Worm (Caenorhabditis elegans): ENCODE results near the gene feh-1.
"Not testable (repeated sequence)": the region's sequence is repeated elsewhere in the genome, so short reads cannot be mapped to it uniquely, and the experiment has no call there.

Gene feh-1

ce11 chrIII:2560763-2561162, 11.0 kb downstream of the feh-1 start:
- TF ChIP-seq lim-7 (GFP tag; IDR thresholded peaks at IDR 0.05) (no peak), D1046.2 (GFP tag; IDR thresholded peaks at IDR 0.05) (no peak), F44E2.7 (GFP tag; IDR thresholded peaks at IDR 0.05) (no peak), Y105C5A.15 (GFP tag; IDR thresholded peaks at IDR 0.05) (no peak), Y48G9A.11 (GFP tag; IDR thresholded peaks at IDR 0.05) (no peak), T26A8.4 (GFP tag; IDR thresholded peaks at IDR 0.05) (no peak), nhr-111 (GFP tag; optimal IDR thresholded peaks at IDR 0.05) (no peak), F26F4.8 (GFP tag; conservative IDR thresholded peaks at IDR 0.05) (no peak), egl-43 (GFP tag; IDR thresholded peaks at IDR 0.05) (no peak), nhr-41 (GFP tag; IDR thresholded peaks at IDR 0.05) (no peak), T20F7.1 (GFP tag; optimal IDR thresholded peaks at IDR 0.05) (no peak), daf-16 (GFP tag; optimal IDR thresholded peaks at IDR 0.05) (no peak), daf-16 (tag; optimal IDR thresholded peaks at IDR 0.05) (no peak), daf-8 (GFP tag; IDR thresholded peaks at IDR 0.05) (no peak), F49E8.2 (tag; optimal IDR thresholded peaks at IDR 0.05; ENCODE audit: borderline replicate concordance) (no peak), nhr-25 (tag; optimal IDR thresholded peaks at IDR 0.05; ENCODE audit: borderline replicate concordance, insufficient read depth) (no peak), arid-1 (GFP tag; conservative IDR thresholded peaks at IDR 0.05) (no peak), nhr-48 (tag; optimal IDR thresholded peaks at IDR 0.05) (no peak), skn-1 (tag; optimal IDR thresholded peaks at IDR 0.05) (no peak), mep-1 (tag; optimal IDR thresholded peaks at IDR 0.05) (no peak)

- TF ChIP-seq lin-13 (GFP tag; optimal IDR thresholded peaks at IDR 0.05) (no peak), ceh-44 (GFP tag; IDR thresholded peaks at IDR 0.05) (no peak), unc-62 (GFP tag; optimal IDR thresholded peaks at IDR 0.05 in 1 of 2) (no peak), unc-62 (tag; optimal IDR thresholded peaks at IDR 0.05) (no peak), hmg-1.1 (GFP tag; IDR thresholded peaks at IDR 0.05) (no peak), mdl-1 (tag; optimal IDR thresholded peaks at IDR 0.05) (no peak)
Observed at ce11 chrIII:2561410-2561809, 11.7 kb downstream of the feh-1 start, which contains the start of gene nhr-239. nhr-239 (plus strand) TSS chrIII:2561710.

- no peak for TF ChIP-seq F44E2.7 (GFP tag; IDR thresholded peaks at IDR 0.05)
- no peak for TF ChIP-seq zfp-3 (GFP tag; conservative IDR thresholded peaks at IDR 0.05)
- TF ChIP-seq set-16 (GFP tag; IDR thresholded peaks at IDR 0.05) = peak; percentile 92
- peak; percentile 54 for TF ChIP-seq aha-1 (tag)
- TF ChIP-seq nhr-25 (tag; optimal IDR thresholded peaks at IDR 0.05; ENCODE audit: borderline replicate concordance, insufficient read depth) = no peak
- no peak for TF ChIP-seq hlh-30 (tag; optimal IDR thresholded peaks at IDR 0.05; ENCODE audit: insufficient read depth)
Observed at ce11 chrIII:2563033-2563656, 13.4 kb downstream of the feh-1 start.

- not testable (repeated sequence) for TF ChIP-seq fos-1, nhr-10, pqm-1 (tag; optimal IDR thresholded peaks at IDR 0.05)
Observed at ce11 chrIII:2563883-2564282, 14.2 kb downstream of the feh-1 start, which contains the start of gene Y54F10AM.11. Y54F10AM.11 (minus strand) TSS chrIII:2563983.

ce11 chrIII:2571447-2571846, 21.7 kb downstream of the feh-1 start, which contains the start of gene Y54F10AR.2:
Y54F10AR.2 (minus strand) TSS chrIII:2571547.
- no peak for TF ChIP-seq nhr-41 (GFP tag; IDR thresholded peaks at IDR 0.05)
- TF ChIP-seq F49E8.2 (tag; optimal IDR thresholded peaks at IDR 0.05; ENCODE audit: borderline replicate concordance) = no peak
- no peak for TF ChIP-seq nhr-11 (tag; optimal IDR thresholded peaks at IDR 0.05)
- no peak for TF ChIP-seq rbr-2 (tag; optimal IDR thresholded peaks at IDR 0.05)
